Worm (Caenorhabditis elegans): Measurements from ENCODE around the gene B0218.7.

Gene B0218.7

DNA sequence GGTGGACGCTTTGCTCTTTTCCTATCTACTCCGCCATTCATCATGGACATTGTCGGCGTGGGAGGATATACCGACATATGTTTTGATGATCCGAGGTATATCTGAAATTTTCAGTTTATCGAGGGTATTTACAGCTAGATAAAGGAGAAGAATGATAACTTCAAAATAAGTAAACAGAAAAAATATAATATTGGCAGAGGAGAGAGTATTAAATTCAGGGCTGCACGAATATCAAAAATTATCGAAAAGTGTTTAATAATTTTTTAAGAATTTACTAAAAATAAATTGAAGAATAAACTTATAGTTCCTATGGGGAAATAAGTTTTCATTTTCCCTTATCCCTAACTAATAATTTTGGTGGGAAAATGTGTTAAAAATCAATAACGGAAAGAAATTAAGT, 33.0 kb upstream of the B0218.7 start, which contains the start of gene wsp-1:
Gene wsp-1 (minus strand): TSS at position 101 of the 400 bp plus-strand sequence.
- TF ChIP-seq ztf-23 (GFP tag; IDR thresholded peaks at IDR 0.05) (no peak), tab-1 (GFP tag; IDR thresholded peaks at IDR 0.05) (no peak), ref-1 (GFP tag; conservative IDR thresholded peaks at IDR 0.05) (no peak), med-1 (GFP tag; optimal IDR thresholded peaks at IDR 0.05; ENCODE audit: insufficient read depth) (no peak), klf-2 (GFP tag; conservative IDR thresholded peaks at IDR 0.05) (no peak), flt-1 (GFP tag; IDR thresholded peaks at IDR 0.05) (no peak), ztf-29 (GFP tag; IDR thresholded peaks at IDR 0.05) (no peak), T22C8.4 (GFP tag; IDR thresholded peaks at IDR 0.05) (no peak), cog-1 (tag; optimal IDR thresholded peaks at IDR 0.05) (no peak)

DNA sequence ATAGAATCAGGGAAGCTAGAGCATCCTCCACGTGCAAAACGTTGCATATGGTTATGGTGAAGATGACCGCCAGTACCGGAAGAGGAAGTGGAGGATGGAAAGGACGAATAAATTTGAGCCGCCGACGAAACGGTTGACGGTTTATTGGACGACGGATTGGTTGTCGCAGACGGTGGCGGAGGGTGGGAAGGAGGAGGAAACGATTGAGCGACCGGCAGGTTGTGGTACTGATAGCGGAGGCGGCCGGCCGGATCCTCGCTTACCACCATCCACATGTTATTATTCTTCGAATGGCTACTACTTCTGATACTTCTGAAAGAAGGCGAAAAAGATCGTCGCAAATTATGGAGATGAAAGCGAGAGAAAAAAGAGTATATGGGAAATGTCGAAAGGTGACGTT, 27.0 kb upstream of the B0218.7 start:
- TF ChIP-seq klf-2 (GFP tag; conservative IDR thresholded peaks at IDR 0.05), result no peak
- TF ChIP-seq ref-1 (GFP tag; conservative IDR thresholded peaks at IDR 0.05), result no peak
- no peak for TF ChIP-seq med-1 (GFP tag; optimal IDR thresholded peaks at IDR 0.05; ENCODE audit: insufficient read depth)

DNA sequence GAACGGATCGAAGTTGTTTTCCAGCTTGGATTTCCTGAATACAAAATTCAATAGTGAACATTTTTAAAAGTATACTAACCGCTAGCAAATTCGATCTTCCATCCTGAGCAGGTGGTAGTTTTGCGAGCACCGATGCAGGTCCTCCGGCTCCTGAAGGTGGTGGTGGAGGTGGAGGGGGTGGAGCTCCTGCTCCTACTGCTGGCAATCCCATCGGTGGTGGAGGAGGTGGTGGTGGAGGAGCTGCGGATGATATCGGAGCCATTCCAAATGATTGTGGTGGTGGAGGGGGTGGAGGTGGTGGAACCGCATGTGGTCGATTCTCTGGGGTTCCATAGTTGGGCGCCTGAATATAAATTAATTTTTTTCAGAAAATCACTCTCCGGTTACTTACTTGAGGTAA, 23.8 kb upstream of the B0218.7 start:
- no peak for TF ChIP-seq T22C8.4 (GFP tag; IDR thresholded peaks at IDR 0.05)
- TF ChIP-seq ztf-29 (GFP tag; IDR thresholded peaks at IDR 0.05), result no peak
- no peak; the same call in 1 of the 2 replicates for TF ChIP-seq ztf-23 (GFP tag; IDR thresholded peaks at IDR 0.05)
- TF ChIP-seq tab-1 (GFP tag; IDR thresholded peaks at IDR 0.05), result no peak
- no peak for TF ChIP-seq flt-1 (GFP tag; IDR thresholded peaks at IDR 0.05)
- TF ChIP-seq cog-1 (tag; optimal IDR thresholded peaks at IDR 0.05), result no peak
- no peak for TF ChIP-seq med-1 (GFP tag; optimal IDR thresholded peaks at IDR 0.05; ENCODE audit: insufficient read depth)
- no peak for TF ChIP-seq ref-1 (GFP tag; conservative IDR thresholded peaks at IDR 0.05)
- TF ChIP-seq klf-2 (GFP tag; conservative IDR thresholded peaks at IDR 0.05), result no peak

DNA sequence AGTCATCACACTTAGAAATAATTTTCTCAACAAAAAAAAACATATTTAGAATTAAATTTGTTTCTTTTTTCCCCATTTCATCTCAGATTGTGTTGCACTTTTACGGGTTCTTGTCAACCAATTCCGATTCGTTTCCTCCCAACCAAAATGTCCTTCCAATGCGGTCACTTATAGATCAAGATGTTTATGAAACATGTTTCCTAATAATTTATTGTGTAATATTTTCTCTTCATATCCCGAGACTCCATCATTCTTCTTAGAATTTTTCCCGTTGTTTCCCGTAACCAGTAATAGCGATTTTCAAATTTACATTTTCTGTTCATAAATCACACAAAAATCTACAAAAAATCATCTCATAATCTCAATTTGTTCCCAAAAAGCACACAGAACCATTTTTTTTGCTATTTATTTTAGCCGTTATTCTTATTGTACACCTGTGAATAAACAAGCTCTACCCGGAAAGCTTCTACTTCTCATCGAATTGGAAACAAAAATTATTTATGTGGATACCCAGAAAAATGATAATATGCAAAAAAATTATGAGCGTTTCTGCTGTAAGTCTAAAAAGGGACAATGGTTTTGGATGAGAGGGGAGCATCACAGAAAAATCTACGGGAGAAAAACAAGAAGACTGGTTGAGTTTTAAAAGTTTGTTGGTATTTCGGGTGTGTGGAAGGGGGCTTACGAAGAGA, 22.7 kb upstream of the B0218.7 start:
- TF ChIP-seq ztf-23 (GFP tag; IDR thresholded peaks at IDR 0.05) (no peak), ztf-29 (GFP tag; IDR thresholded peaks at IDR 0.05) (no peak), tab-1 (GFP tag; IDR thresholded peaks at IDR 0.05) (no peak), med-1 (GFP tag; optimal IDR thresholded peaks at IDR 0.05; ENCODE audit: insufficient read depth) (no peak), flt-1 (GFP tag; IDR thresholded peaks at IDR 0.05) (no peak), ref-1 (GFP tag; conservative IDR thresholded peaks at IDR 0.05) (no peak), cog-1 (tag; optimal IDR thresholded peaks at IDR 0.05) (no peak), T22C8.4 (GFP tag; IDR thresholded peaks at IDR 0.05) (no peak), klf-2 (GFP tag; conservative IDR thresholded peaks at IDR 0.05) (no peak)

DNA sequence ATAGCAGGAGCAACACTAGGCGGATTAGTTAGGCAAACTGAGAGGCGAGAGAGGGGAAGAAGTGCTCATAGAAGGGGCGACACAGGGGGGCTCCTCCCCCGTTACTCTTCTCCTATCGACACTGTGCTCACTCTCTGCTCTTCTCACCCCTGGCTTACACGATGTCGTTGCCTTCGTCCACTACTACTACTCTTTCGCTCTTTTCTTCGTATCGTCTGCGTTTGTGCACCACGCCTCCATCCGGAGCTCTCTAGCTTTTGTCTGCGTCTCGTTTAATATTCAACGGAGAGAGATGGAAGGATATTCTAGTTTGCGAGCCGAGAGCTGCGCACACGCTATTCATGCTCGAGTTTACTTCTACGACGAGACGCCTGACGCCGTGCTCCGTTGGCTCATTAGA, 17.5 kb upstream of the B0218.7 start:
- 0 out of 2 replicates have a peak, but pooled peaks have one; percentile 44 for TF ChIP-seq tab-1 (GFP tag; IDR thresholded peaks at IDR 0.05)
- TF ChIP-seq flt-1 (GFP tag; IDR thresholded peaks at IDR 0.05), result peak; percentile 75; the same call in 1 of the 2 replicates
- peak; percentile 6 for TF ChIP-seq cog-1 (tag; optimal IDR thresholded peaks at IDR 0.05)
- TF ChIP-seq ztf-23 (GFP tag; IDR thresholded peaks at IDR 0.05), result no peak

DNA sequence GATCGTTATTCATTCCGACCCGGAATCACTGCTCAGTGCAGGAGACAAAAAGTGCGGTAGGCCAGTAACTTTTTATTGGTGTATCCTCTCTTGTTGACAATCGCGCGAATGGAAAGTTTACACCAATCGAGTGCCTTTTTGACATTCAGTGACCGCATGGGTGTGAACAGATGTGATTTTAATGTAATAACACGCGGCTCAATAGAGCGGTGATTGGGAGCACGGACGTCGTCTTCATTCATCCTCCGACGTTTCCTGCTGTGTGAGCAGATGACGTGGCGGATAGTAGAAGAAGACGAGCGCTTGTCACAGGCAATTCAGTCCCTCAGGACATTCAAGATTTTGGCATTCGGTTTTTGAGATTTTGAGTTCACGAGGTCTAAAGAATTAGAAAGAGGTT, 16.7 kb upstream of the B0218.7 start:
- TF ChIP-seq med-1 (GFP tag; optimal IDR thresholded peaks at IDR 0.05; ENCODE audit: insufficient read depth) (no peak), ztf-29 (GFP tag; IDR thresholded peaks at IDR 0.05) (no peak), cog-1 (tag; optimal IDR thresholded peaks at IDR 0.05) (no peak), tab-1 (GFP tag; IDR thresholded peaks at IDR 0.05) (no peak), flt-1 (GFP tag; IDR thresholded peaks at IDR 0.05) (no peak), ref-1 (GFP tag; conservative IDR thresholded peaks at IDR 0.05) (no peak), ztf-23 (GFP tag; IDR thresholded peaks at IDR 0.05) (no peak), klf-2 (GFP tag; conservative IDR thresholded peaks at IDR 0.05) (no peak), T22C8.4 (GFP tag; IDR thresholded peaks at IDR 0.05) (no peak)

DNA sequence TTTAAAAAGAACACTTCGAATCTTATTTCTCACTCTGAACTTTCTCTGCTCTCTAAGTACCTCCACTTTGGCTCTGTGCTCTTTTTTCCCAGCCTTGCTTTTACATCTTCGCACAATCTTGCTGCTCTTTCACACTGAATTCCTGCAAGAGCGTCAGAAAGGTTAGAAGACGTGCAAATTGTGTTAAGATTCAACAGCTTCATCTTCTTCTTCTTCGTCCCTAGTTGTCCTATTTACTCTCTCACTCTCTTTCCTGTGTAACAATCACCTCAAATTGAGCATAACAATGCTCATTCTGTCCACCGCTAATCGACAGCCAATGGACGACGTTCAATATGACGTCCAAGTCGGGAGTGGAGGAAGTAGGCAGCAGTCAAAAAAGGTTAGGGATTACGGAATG, 15.6 kb upstream of the B0218.7 start:
- TF ChIP-seq klf-2 (GFP tag; conservative IDR thresholded peaks at IDR 0.05) (no peak), med-1 (GFP tag; optimal IDR thresholded peaks at IDR 0.05; ENCODE audit: insufficient read depth) (no peak), cog-1 (tag; optimal IDR thresholded peaks at IDR 0.05) (no peak), flt-1 (GFP tag; IDR thresholded peaks at IDR 0.05) (no peak)

DNA sequence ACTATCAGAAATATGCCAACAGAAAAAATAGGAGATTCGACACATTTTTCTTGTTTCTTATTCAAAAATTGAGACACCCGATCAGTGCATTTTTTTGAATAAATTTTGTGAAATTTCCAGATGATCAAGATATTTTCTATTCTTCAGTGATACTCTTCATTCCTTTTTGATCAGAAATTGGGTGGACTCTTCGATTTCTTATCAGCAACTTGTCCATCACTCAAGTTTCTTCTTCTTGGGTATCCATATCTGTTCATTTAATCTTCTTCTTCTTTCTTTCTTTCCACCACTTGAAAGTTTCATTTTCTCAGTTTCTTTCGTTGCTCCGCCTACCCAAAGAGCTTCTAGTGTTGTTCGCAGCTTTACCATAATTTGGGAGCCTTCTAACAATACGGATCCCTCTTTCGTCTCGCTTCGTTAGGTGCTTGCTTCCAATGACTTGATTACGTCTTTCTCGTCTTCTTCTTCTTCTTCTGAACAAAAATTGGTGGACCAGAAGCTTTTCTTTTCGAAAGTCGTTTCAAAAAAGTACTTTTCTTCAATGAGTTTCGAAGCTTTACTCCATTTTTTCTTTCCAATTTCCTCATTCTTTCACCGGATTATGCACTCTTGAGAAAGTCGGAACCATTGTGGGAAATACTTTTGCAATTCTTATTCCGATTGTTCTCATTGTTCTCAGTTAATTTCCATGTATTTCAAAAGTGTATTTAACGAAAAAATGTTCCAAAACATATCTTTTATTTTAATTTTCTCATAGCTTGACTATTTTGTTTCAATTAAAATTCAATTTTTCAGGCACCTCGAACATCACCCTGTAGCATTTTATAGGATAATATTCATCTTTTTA, 10.1 kb upstream of the B0218.7 start, which contains the start of gene pct-1:
Gene pct-1 (plus strand): TSS at position 797 of the 847 bp plus-strand sequence.
- TF ChIP-seq ztf-29 (GFP tag; IDR thresholded peaks at IDR 0.05) (no peak), ztf-23 (GFP tag; IDR thresholded peaks at IDR 0.05) (no peak), ref-1 (GFP tag; conservative IDR thresholded peaks at IDR 0.05) (no peak), klf-2 (GFP tag; conservative IDR thresholded peaks at IDR 0.05) (no peak), cog-1 (tag; optimal IDR thresholded peaks at IDR 0.05) (no peak), flt-1 (GFP tag; IDR thresholded peaks at IDR 0.05) (no peak), med-1 (GFP tag; optimal IDR thresholded peaks at IDR 0.05; ENCODE audit: insufficient read depth) (no peak), T22C8.4 (GFP tag; IDR thresholded peaks at IDR 0.05) (no peak), tab-1 (GFP tag; IDR thresholded peaks at IDR 0.05) (no peak)

DNA sequence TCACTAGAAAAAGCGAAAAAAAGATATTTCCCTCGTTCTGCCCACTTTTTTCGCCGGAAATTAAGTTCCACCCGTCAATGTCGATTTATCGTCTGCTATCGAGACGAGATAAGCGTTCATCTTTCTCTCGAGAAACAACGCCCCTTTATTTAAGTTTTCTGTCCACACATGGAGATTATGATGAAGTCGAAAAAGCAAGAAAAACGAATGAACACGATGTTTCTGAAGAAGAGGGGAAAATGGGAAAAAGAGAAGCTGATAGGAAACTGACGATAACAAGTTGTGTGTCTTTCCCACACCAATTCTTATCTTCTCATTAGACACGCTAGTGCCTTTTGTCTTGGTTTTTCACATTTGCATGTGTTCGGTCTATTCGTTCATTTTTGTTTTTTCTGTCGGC, 8.9 kb upstream of the B0218.7 start:
- TF ChIP-seq flt-1 (GFP tag; IDR thresholded peaks at IDR 0.05) (no peak), med-1 (GFP tag; optimal IDR thresholded peaks at IDR 0.05; ENCODE audit: insufficient read depth) (no peak), ref-1 (GFP tag; conservative IDR thresholded peaks at IDR 0.05) (no peak), ztf-29 (GFP tag; IDR thresholded peaks at IDR 0.05) (no peak), tab-1 (GFP tag; IDR thresholded peaks at IDR 0.05) (no peak), klf-2 (GFP tag; conservative IDR thresholded peaks at IDR 0.05) (no peak), ztf-23 (GFP tag; IDR thresholded peaks at IDR 0.05) (no peak), T22C8.4 (GFP tag; IDR thresholded peaks at IDR 0.05) (no peak), cog-1 (tag; optimal IDR thresholded peaks at IDR 0.05) (no peak)

All from whole organism, midembryonic.